Fruit fly (Drosophila melanogaster) whole organism, embryonic: ENCODE results near the gene CG46311.

Experiments
- CG10274 ChIP-seq: fragments of 200-800 bp; sonication (Bioruptor generic); optimal IDR thresholded peaks from 3 replicates; lab custom pipeline; 2017; ENCODE audit warnings: missing biosample characterization, mild to moderate bottlenecking, missing genetic modification characterization
- CG11247 ChIP-seq: fragments of 200-800 bp; sonication (Bioruptor generic); IDR thresholded peaks from 2 replicates; pipeline ENCODE4 v1.3.6; 2022; ENCODE audit warnings: missing biosample characterization, missing genetic modification characterization
- CG13287 ChIP-seq: fragments of 200-800 bp; sonication (Bioruptor generic); IDR thresholded peaks from 2 replicates; pipeline ENCODE4 v1.3.6; 2022; ENCODE audit warnings: missing biosample characterization, missing genetic modification characterization; ENCODE audit not compliant: partially characterized antibody
- CG15011 ChIP-seq: fragments of 200-800 bp; sonication (Bioruptor generic); optimal IDR thresholded peaks from 3 replicates; lab custom pipeline; 2018; ENCODE audit warnings: missing biosample characterization, mild to moderate bottlenecking, missing genetic modification characterization
- CG15601 ChIP-seq: fragments of 200-800 bp; sonication (Bioruptor generic); optimal IDR thresholded peaks from 3 replicates; lab custom pipeline; 2019; ENCODE audit warnings: missing biosample characterization, mild to moderate bottlenecking, missing genetic modification characterization, moderate library complexity
- CG17328 ChIP-seq: fragments of 200-800 bp; sonication (Bioruptor generic); IDR thresholded peaks from 2 replicates; pipeline ENCODE4 v1.3.6; 2022; ENCODE audit warnings: missing biosample characterization, missing genetic modification characterization
- CG17568 ChIP-seq: fragments of 200-800 bp; sonication (Bioruptor generic); optimal IDR thresholded peaks from 2 replicates; lab custom pipeline; 2018; ENCODE audit warnings: missing biosample characterization, mild to moderate bottlenecking, missing genetic modification characterization, moderate library complexity
- CG18619 ChIP-seq: fragments of 200-800 bp; sonication (Bioruptor generic); optimal IDR thresholded peaks from 3 replicates; lab custom pipeline; 2017; ENCODE audit warnings: missing biosample characterization, mild to moderate bottlenecking, missing genetic modification characterization
- CG31365 ChIP-seq: fragments of 200-800 bp; sonication (Bioruptor generic); optimal IDR thresholded peaks from 2 replicates; lab custom pipeline; 2018; ENCODE audit warnings: missing biosample characterization, mild to moderate bottlenecking, missing genetic modification characterization
- CG31388 ChIP-seq: fragments of 200-800 bp; sonication (Bioruptor generic); optimal IDR thresholded peaks from 2 replicates; lab custom pipeline; 2016; ENCODE audit warnings: missing biosample characterization, missing genetic modification characterization
- CG32772 ChIP-seq: fragments of 200-800 bp; sonication (Bioruptor generic); IDR thresholded peaks from 2 replicates; pipeline ENCODE4 v1.3.6; 2022; ENCODE audit warnings: missing biosample characterization, missing genetic modification characterization
- CG3281 ChIP-seq: fragments of 200-800 bp; sonication (Bioruptor generic); optimal IDR thresholded peaks from 3 replicates; lab custom pipeline; 2017; ENCODE audit warnings: missing biosample characterization, mild to moderate bottlenecking, missing genetic modification characterization
- CG34422 ChIP-seq: fragments of 200-800 bp; sonication (Bioruptor generic); IDR thresholded peaks from 3 replicates; pipeline ENCODE4 v1.3.6; 2022; ENCODE audit warnings: missing biosample characterization, missing genetic modification characterization
- CG4328 ChIP-seq: fragments of 200-800 bp; sonication (Bioruptor generic); optimal IDR thresholded peaks from 3 replicates; lab custom pipeline; 2017; ENCODE audit warnings: missing biosample characterization, missing genetic modification reagents, missing genetic modification characterization
- CG7372 ChIP-seq: fragments of 200-800 bp; sonication (Bioruptor generic); IDR thresholded peaks from 2 replicates; pipeline ENCODE4 v1.3.6; 2022; ENCODE audit warnings: missing biosample characterization, missing genetic modification characterization
- CG8478 ChIP-seq: fragments of >200 bp; optimal IDR thresholded peaks from 2 replicates; lab custom pipeline; 2018
- CG8924 ChIP-seq: fragments of 200-800 bp; optimal IDR thresholded peaks from 3 replicates; lab custom pipeline; 2019; ENCODE audit warnings: missing biosample characterization, mild to moderate bottlenecking, missing genetic modification characterization, moderate library complexity
- CHES-1-like ChIP-seq: fragments of 200-800 bp; sonication (Bioruptor generic); optimal IDR thresholded peaks from 2 replicates; lab custom pipeline; 2016; ENCODE audit warnings: missing biosample characterization, missing genetic modification characterization
- CTCF ChIP-seq: fragments of 200-800 bp; sonication (Bioruptor generic); optimal IDR thresholded peaks from 2 replicates; lab custom pipeline; 2017; ENCODE audit warnings: missing biosample characterization, mild to moderate bottlenecking, missing genetic modification characterization, moderate library complexity
- Dfd ChIP-seq, 2 experiments: fragments of >200 bp; optimal IDR thresholded peaks; 2 replicates each; lab custom pipeline; 2017; ENCODE audit warnings: missing biosample characterization in 2 of 2, missing genetic modification characterization in 2 of 2
- Doc2 ChIP-seq: fragments of 200-800 bp; sonication (Bioruptor generic); IDR thresholded peaks from 2 replicates; pipeline ENCODE4 v1.3.6; 2022; ENCODE audit warnings: missing biosample characterization, missing genetic modification characterization
- Elba2 ChIP-seq: fragments of 200-800 bp; sonication (Bioruptor generic); optimal IDR thresholded peaks from 3 replicates; lab custom pipeline; 2016; ENCODE audit warnings: missing biosample characterization, missing genetic modification characterization
- GATAe ChIP-seq: fragments of 200-800 bp; sonication (Bioruptor generic); conservative IDR thresholded peaks from 2 replicates; pipeline ENCODE4 v1.3.6; 2022; ENCODE audit warnings: missing biosample characterization, missing genetic modification characterization
- Gug ChIP-seq: fragments of 200-800 bp; sonication (Bioruptor generic); IDR thresholded peaks from 4 replicates; pipeline ENCODE4 v1.3.6; 2022; ENCODE audit warnings: missing biosample characterization, missing genetic modification characterization
- H15 ChIP-seq: fragments of 200-800 bp; sonication (Bioruptor generic); IDR thresholded peaks from 3 replicates; pipeline ENCODE4 v1.3.6; 2022; ENCODE audit warnings: missing biosample characterization, missing genetic modification characterization
- HLHmδ ChIP-seq: fragments of 200-800 bp; sonication (Bioruptor generic); optimal IDR thresholded peaks from 2 replicates; lab custom pipeline; 2018; ENCODE audit warnings: missing biosample characterization, mild to moderate bottlenecking, missing genetic modification characterization, moderate library complexity
- Hsf ChIP-seq: fragments of 200-800 bp; sonication (Bioruptor generic); optimal IDR thresholded peaks from 3 replicates; lab custom pipeline; 2016; ENCODE audit warnings: missing biosample characterization, missing genetic modification characterization
- Lhr ChIP-seq: fragments of 200-800 bp; sonication (Bioruptor generic); optimal IDR thresholded peaks from 3 replicates; lab custom pipeline; 2017; ENCODE audit warnings: mild to moderate bottlenecking, missing biosample characterization, missing genetic modification reagents, missing genetic modification characterization
- Nf-YC ChIP-seq: fragments of 200-800 bp; optimal IDR thresholded peaks from 3 replicates; lab custom pipeline; 2019; ENCODE audit warnings: missing biosample characterization, mild to moderate bottlenecking, missing genetic modification characterization, moderate library complexity
- Six4 ChIP-seq: fragments of 200-800 bp; sonication (Bioruptor generic); optimal IDR thresholded peaks from 2 replicates; lab custom pipeline; 2016; ENCODE audit warnings: missing biosample characterization, missing genetic modification characterization
- Sox100B ChIP-seq: fragments of 200-800 bp; sonication (Bioruptor generic); optimal IDR thresholded peaks from 3 replicates; lab custom pipeline; 2018; ENCODE audit warnings: missing biosample characterization, mild to moderate bottlenecking, missing genetic modification characterization
- Stat92E ChIP-seq, 3 experiments: fragments of >200 bp in 2 of 3; fragments of 200-800 bp in 1 of 3; sonication (Bioruptor generic) in 1 of 3; optimal IDR thresholded peaks; 2 replicates each; lab custom pipeline; 2017 to 2019; ENCODE audit warnings: missing biosample characterization in 3 of 3, missing genetic modification characterization in 3 of 3, mild to moderate bottlenecking in 1 of 3, moderate library complexity in 1 of 3
- ab ChIP-seq: fragments of 200-800 bp; sonication (Bioruptor generic); optimal IDR thresholded peaks from 2 replicates; lab custom pipeline; 2016; ENCODE audit warnings: missing biosample characterization, missing genetic modification characterization
- bsh ChIP-seq, 2 experiments: fragments of 200-800 bp; sonication (Bioruptor generic); optimal IDR thresholded peaks; 2 replicates each; lab custom pipeline; 2017 to 2018; ENCODE audit warnings: mild to moderate bottlenecking in 2 of 2, missing biosample characterization in 2 of 2, missing genetic modification characterization in 2 of 2, moderate library complexity in 1 of 2
- cato ChIP-seq: fragments of 200-800 bp; sonication (Bioruptor generic); optimal IDR thresholded peaks from 2 replicates; lab custom pipeline; 2016; ENCODE audit warnings: missing biosample characterization, missing genetic modification characterization, borderline replicate concordance
- crc ChIP-seq: fragments of 200-800 bp; sonication (Bioruptor generic); optimal IDR thresholded peaks from 2 replicates; lab custom pipeline; 2016; ENCODE audit warnings: missing biosample characterization, missing genetic modification characterization
- dimm ChIP-seq: fragments of 200-800 bp; sonication (Bioruptor generic); IDR thresholded peaks from 2 replicates; pipeline ENCODE4 v1.3.6; 2022; ENCODE audit warnings: missing biosample characterization, missing genetic modification characterization
- fd102C ChIP-seq: fragments of 200-800 bp; sonication (Bioruptor generic); optimal IDR thresholded peaks from 2 replicates; lab custom pipeline; 2018; ENCODE audit warnings: missing biosample characterization, mild to moderate bottlenecking, missing genetic modification characterization, moderate library complexity
- gcm2 ChIP-seq: fragments of 200-800 bp; sonication (Bioruptor generic); optimal IDR thresholded peaks from 2 replicates; lab custom pipeline; 2016; ENCODE audit warnings: missing biosample characterization, missing genetic modification characterization
- inv ChIP-seq: fragments of 200-800 bp; sonication (Bioruptor generic); IDR thresholded peaks from 2 replicates; pipeline ENCODE4 v1.3.6; 2022; ENCODE audit warnings: missing biosample characterization, missing genetic modification characterization; ENCODE audit not compliant: partially characterized antibody
- jigr1 ChIP-seq: fragments of 200-800 bp; sonication (Bioruptor generic); IDR thresholded peaks from 3 replicates; pipeline ENCODE4 v1.3.6; 2022; ENCODE audit warnings: missing biosample characterization, missing genetic modification characterization
- oc ChIP-seq: fragments of 200-800 bp; sonication (Bioruptor generic); optimal IDR thresholded peaks from 2 replicates; lab custom pipeline; 2018; ENCODE audit warnings: missing biosample characterization, mild to moderate bottlenecking, missing genetic modification characterization, moderate library complexity
- peb ChIP-seq: fragments of 200-800 bp; sonication (Bioruptor generic); IDR thresholded peaks from 2 replicates; pipeline ENCODE4 v1.3.6; 2022; ENCODE audit warnings: missing biosample characterization, missing genetic modification characterization
- schlank ChIP-seq: fragments of 200-800 bp; sonication (Bioruptor generic); optimal IDR thresholded peaks from 2 replicates; lab custom pipeline; 2018; ENCODE audit warnings: missing biosample characterization, mild to moderate bottlenecking, missing genetic modification characterization
- sd ChIP-seq: fragments of 200-800 bp; sonication (Bioruptor generic); optimal IDR thresholded peaks from 3 replicates; lab custom pipeline; 2018; ENCODE audit warnings: missing biosample characterization, mild to moderate bottlenecking, missing genetic modification characterization, moderate library complexity
- ssp ChIP-seq: fragments of 200-800 bp; sonication (Bioruptor generic); IDR thresholded peaks from 2 replicates; pipeline ENCODE4 v1.3.6; 2022; ENCODE audit warnings: missing biosample characterization, missing genetic modification characterization
- stc ChIP-seq: fragments of 200-800 bp; sonication (Bioruptor generic); IDR thresholded peaks from 2 replicates; pipeline ENCODE4 v1.3.6; 2022; ENCODE audit warnings: missing biosample characterization, missing genetic modification characterization
- tap ChIP-seq: fragments of 200-800 bp; optimal IDR thresholded peaks from 3 replicates; lab custom pipeline; 2019; ENCODE audit warnings: missing biosample characterization, mild to moderate bottlenecking, missing genetic modification characterization, moderate library complexity
- tll ChIP-seq, 2 experiments: fragments of 200-800 bp in 1 of 2; fragments of >200 bp in 1 of 2; sonication (Bioruptor generic) in 1 of 2; optimal IDR thresholded peaks; 2 replicates each; lab custom pipeline; 2017 to 2019; ENCODE audit warnings: missing biosample characterization in 2 of 2, missing genetic modification characterization in 2 of 2, mild to moderate bottlenecking in 1 of 2, moderate library complexity in 1 of 2
- trh ChIP-seq: fragments of 200-800 bp; sonication (Bioruptor generic); optimal IDR thresholded peaks from 2 replicates; lab custom pipeline; 2016; ENCODE audit warnings: missing biosample characterization, missing genetic modification characterization

CG46311 gene

DNA sequence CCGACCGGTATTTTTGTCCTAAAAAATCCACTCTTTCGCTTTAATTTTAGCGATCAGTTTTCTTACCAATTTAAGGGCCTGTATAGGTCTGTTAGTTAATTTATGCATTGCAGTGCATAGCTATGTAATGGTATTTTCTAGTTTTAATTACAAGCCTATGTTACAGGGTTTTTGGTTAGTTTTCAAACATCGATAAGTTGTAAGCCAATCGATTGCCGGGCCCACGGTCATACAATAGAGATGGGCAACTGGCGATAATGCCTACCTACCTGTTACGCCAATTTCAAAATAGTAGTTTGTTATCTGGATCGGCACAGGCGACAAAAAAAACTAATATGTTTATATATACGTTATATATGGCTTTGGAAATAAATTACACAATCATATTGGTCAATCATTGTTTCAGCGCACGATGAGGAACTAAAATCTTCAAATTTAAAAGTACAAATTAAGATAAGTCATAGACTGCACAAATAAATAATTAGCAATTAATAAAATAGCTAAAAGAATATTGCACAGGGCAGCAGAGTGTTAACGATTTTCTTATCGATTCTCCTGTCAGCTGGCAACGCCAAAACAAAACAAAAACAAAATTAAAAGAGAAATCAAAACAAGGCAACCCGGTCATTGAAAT lies 52.9 kb downstream of the CG46311 start, which contains the start of the genes tth and Tango2 (continued):
- TF ChIP-seq CG3281 (peak; percentile 75), CG31388 (GFP tag; lab: Kevin White, UChicago) (no peak), CTCF (peak; percentile 4), CG15601 (tag; lab: Kevin White, UChicago) (peak; percentile 68), CG18619 (GFP tag; lab: Kevin White, UChicago) (peak; percentile 60), Sox100B (GFP tag; lab: Kevin White, UChicago) (no peak), H15 (GFP tag; lab: Robert Waterston, UW) (0 out of 3 replicates have a peak, but pooled peaks have one; percentile 28), ab (GFP tag; lab: Kevin White, UChicago) (no peak), CG8924 (tag; lab: Kevin White, UChicago) (peak; percentile 75), crc (GFP tag; lab: Kevin White, UChicago) (peak; percentile 43), peb (GFP tag; lab: Robert Waterston, UW) (no peak), CG13287 (GFP tag; lab: Robert Waterston, UW) (peak; percentile 59), schlank (tag; lab: Kevin White, UChicago) (peak; percentile 75), HLHmδ (GFP tag; lab: Kevin White, UChicago) (no peak), CG8478 (lab: Kevin White, UChicago) (no peak), stc (GFP tag; lab: Robert Waterston, UW) (peak; percentile 72), jigr1 (GFP tag; lab: Robert Waterston, UW) (no peak), Gug (GFP tag; lab: Robert Waterston, UW) (peak; percentile 50; the same call in 2 of the 4 replicates), dimm (GFP tag; lab: Robert Waterston, UW) (no peak), tap (tag; lab: Kevin White, UChicago) (no peak), sd (tag; lab: Kevin White, UChicago) (no peak), CG17328 (GFP tag; lab: Robert Waterston, UW) (peak; percentile 70), ssp (GFP tag; lab: Robert Waterston, UW) (no peak), Nf-YC (tag; lab: Kevin White, UChicago) (peak; percentile 79), cato (peak; percentile 8), bsh (GFP tag; optimal IDR thresholded peaks at IDR 0.05; lab: Kevin White, UChicago) (peak; percentile 43 to 69), CG11247 (GFP tag; lab: Robert Waterston, UW) (peak; percentile 67), Stat92E (GFP tag; optimal IDR thresholded peaks at IDR 0.05; lab: Kevin White, UChicago) (no peak), CHES-1-like (GFP tag; lab: Kevin White, UChicago) (peak; percentile 66), CG10274 (no peak), inv (GFP tag; lab: Robert Waterston, UW) (peak; percentile 50; the same call in 1 of the 2 replicates), CG7372 (GFP tag; lab: Robert Waterston, UW) (peak; percentile 48; the same call in 1 of the 2 replicates), Hsf (GFP tag; lab: Kevin White, UChicago) (peak; percentile 76), CG15011 (GFP tag; lab: Kevin White, UChicago) (no peak), CG17568 (GFP tag; lab: Kevin White, UChicago) (no peak), GATAe (GFP tag; lab: Robert Waterston, UW) (peak; percentile 41; the same call in 1 of the 2 replicates), oc (tag; lab: Kevin White, UChicago) (no peak), tll (GFP tag; optimal IDR thresholded peaks at IDR 0.05; lab: Kevin White, UChicago) (peak in 1 of 2 experiments; percentile 16), Lhr (peak; percentile 7), CG31365 (tag; lab: Kevin White, UChicago) (no peak), trh (peak; percentile 44), fd102C (GFP tag; lab: Kevin White, UChicago) (no peak), CG34422 (GFP tag; lab: Robert Waterston, UW) (peak; percentile 59; the same call in 2 of the 3 replicates), CG32772 (GFP tag; lab: Robert Waterston, UW) (0 out of 2 replicates have a peak, but pooled peaks have one; percentile 39), gcm2 (GFP tag; lab: Kevin White, UChicago) (no peak), CG4328 (GFP tag; lab: Kevin White, UChicago) (no peak), Doc2 (GFP tag; lab: Robert Waterston, UW) (0 out of 2 replicates have a peak, but pooled peaks have one; percentile 33), Six4 (GFP tag; lab: Kevin White, UChicago) (peak; percentile 29), Dfd (GFP tag; optimal IDR thresholded peaks at IDR 0.05; lab: Kevin White, UChicago) (no peak), Elba2 (GFP tag; lab: Kevin White, UChicago) (no peak)
